Worm (Caenorhabditis elegans) whole organism, mixed stage, embryonic: ENCODE measurements around the gene Y105C5A.26.

ENCODE experiments used
- M03D4.4 ChIP-seq: sonication (generic microtip); optimal IDR thresholded peaks from 2 replicates; lab custom pipeline; 2017; ENCODE audit warnings: mild to moderate bottlenecking, missing genetic modification characterization, missing compliant biosample characterization
- bed-3 ChIP-seq: fragments of 200-800 bp; sonication (Bioruptor generic); optimal IDR thresholded peaks from 3 replicates; lab custom pipeline; 2018; ENCODE audit warnings: mild to moderate bottlenecking, missing genetic modification characterization, moderate library complexity, missing compliant biosample characterization
- blmp-1 ChIP-seq: fragments of 150-350 bp; optimal IDR thresholded peaks from 2 replicates; lab custom pipeline; 2014; ENCODE audit warnings: missing biosample characterization, missing genetic modification characterization
- ceh-39 ChIP-seq: fragments of 150-350 bp; optimal IDR thresholded peaks from 2 replicates; lab custom pipeline; 2014; ENCODE audit warnings: missing biosample characterization, missing genetic modification characterization
- ceh-43 ChIP-seq: fragments of 200-800 bp; sonication (Bioruptor generic); optimal IDR thresholded peaks from 2 replicates; lab custom pipeline; 2018; ENCODE audit warnings: mild to moderate bottlenecking, missing genetic modification characterization, moderate library complexity, missing compliant biosample characterization
- ceh-83 ChIP-seq: fragments of 200-800 bp; sonication (Bioruptor generic); optimal IDR thresholded peaks from 2 replicates; lab custom pipeline; 2018; ENCODE audit warnings: mild to moderate bottlenecking, missing genetic modification characterization, missing compliant biosample characterization
- ces-1 ChIP-seq: fragments of 150-350 bp; optimal IDR thresholded peaks from 2 replicates; lab custom pipeline; 2014; ENCODE audit warnings: missing biosample characterization, missing genetic modification reagents, missing genetic modification characterization
- cnd-1 ChIP-seq: fragments of 200-800 bp; sonication (Bioruptor generic); optimal IDR thresholded peaks from 2 replicates; lab custom pipeline; 2018; ENCODE audit warnings: mild to moderate bottlenecking, missing genetic modification characterization, missing compliant biosample characterization
- elt-1 ChIP-seq: sonication (generic microtip); optimal IDR thresholded peaks from 2 replicates; lab custom pipeline; 2017; ENCODE audit warnings: missing genetic modification characterization, mild to moderate bottlenecking, missing compliant biosample characterization, antibody characterized with exemption, moderate library complexity, borderline replicate concordance; ENCODE audit not compliant: insufficient read depth
- flh-1 ChIP-seq: fragments of 200-800 bp; sonication (Bioruptor generic); optimal IDR thresholded peaks from 2 replicates; lab custom pipeline; 2018; ENCODE audit warnings: mild to moderate bottlenecking, missing genetic modification characterization, moderate library complexity, missing compliant biosample characterization
- ham-2 ChIP-seq: fragments of 200-800 bp; sonication (Bioruptor generic); optimal IDR thresholded peaks from 2 replicates; lab custom pipeline; 2018; ENCODE audit warnings: mild to moderate bottlenecking, missing genetic modification characterization, missing compliant biosample characterization
- hlh-1 ChIP-seq: fragments of 150-350 bp; optimal IDR thresholded peaks from 2 replicates; lab custom pipeline; 2014; ENCODE audit warnings: missing biosample characterization, missing genetic modification reagents, missing genetic modification characterization
- lsy-2 ChIP-seq: fragments of 150-350 bp; optimal IDR thresholded peaks from 2 replicates; lab custom pipeline; 2014; ENCODE audit warnings: missing biosample characterization, missing genetic modification characterization
- mab-5 ChIP-seq: fragments of 150-350 bp; optimal IDR thresholded peaks from 2 replicates; lab custom pipeline; 2014; ENCODE audit warnings: missing biosample characterization, missing genetic modification characterization
- mep-1 ChIP-seq: fragments of 150-350 bp; optimal IDR thresholded peaks from 2 replicates; lab custom pipeline; 2017; ENCODE audit warnings: missing biosample characterization, missing genetic modification reagents, missing genetic modification characterization, inconsistent platforms
- mls-2 ChIP-seq: sonication (generic microtip); optimal IDR thresholded peaks from 2 replicates; lab custom pipeline; 2016; ENCODE audit warnings: mild to moderate bottlenecking, missing genetic modification characterization, moderate library complexity, missing compliant biosample characterization
- nhr-12 ChIP-seq: fragments of 150-350 bp; optimal IDR thresholded peaks from 2 replicates; lab custom pipeline; 2014; ENCODE audit warnings: missing biosample characterization, missing genetic modification characterization
- nhr-2 ChIP-seq: fragments of 150-350 bp; optimal IDR thresholded peaks from 2 replicates; lab custom pipeline; 2014; ENCODE audit warnings: missing biosample characterization, missing genetic modification characterization
- nhr-28 ChIP-seq: fragments of 150-350 bp; optimal IDR thresholded peaks from 2 replicates; lab custom pipeline; 2014; ENCODE audit warnings: missing biosample characterization, missing genetic modification characterization
- nhr-76 ChIP-seq: sonication (generic microtip); optimal IDR thresholded peaks from 2 replicates; lab custom pipeline; 2017; ENCODE audit warnings: missing biosample characterization, missing genetic modification characterization
- pha-4 ChIP-seq: fragments of 150-350 bp; optimal IDR thresholded peaks from 2 replicates; lab custom pipeline; 2018; ENCODE audit warnings: missing biosample characterization, missing genetic modification reagents, missing genetic modification characterization
- sem-2 ChIP-seq: fragments of 200-800 bp; sonication (Bioruptor generic); optimal IDR thresholded peaks from 2 replicates; lab custom pipeline; 2018; ENCODE audit warnings: mild to moderate bottlenecking, missing genetic modification characterization, missing compliant biosample characterization
- snpc-4 ChIP-seq: fragments of 150-350 bp; optimal IDR thresholded peaks from 2 replicates; lab custom pipeline; 2014; ENCODE audit warnings: missing biosample characterization, missing genetic modification characterization
- sptf-1 ChIP-seq: sonication (generic microtip); optimal IDR thresholded peaks from 2 replicates; lab custom pipeline; 2017; ENCODE audit warnings: mild to moderate bottlenecking, missing genetic modification characterization, moderate library complexity, missing compliant biosample characterization
- tbx-8 ChIP-seq: fragments of 200-800 bp; sonication (Bioruptor generic); optimal IDR thresholded peaks from 2 replicates; lab custom pipeline; 2018; ENCODE audit warnings: mild to moderate bottlenecking, missing genetic modification characterization, moderate library complexity, missing compliant biosample characterization
- unc-39 ChIP-seq: fragments of 150-350 bp; optimal IDR thresholded peaks from 2 replicates; lab custom pipeline; 2014; ENCODE audit warnings: missing biosample characterization, missing genetic modification characterization
- unc-62 ChIP-seq: fragments of 150-350 bp; optimal IDR thresholded peaks from 2 replicates; lab custom pipeline; 2014; ENCODE audit warnings: missing biosample characterization, missing genetic modification reagents, missing genetic modification characterization
- ztf-11 ChIP-seq: fragments of 150-350 bp; optimal IDR thresholded peaks from 2 replicates; lab custom pipeline; 2014; ENCODE audit warnings: missing biosample characterization, missing genetic modification characterization

The Y105C5A.26 gene

ce11 chrIV:15686233-15686632 is 4.9 kb upstream of the Y105C5A.26 start:
- no peak for TF ChIP-seq elt-1 (tag; lab: Kevin White, UChicago)
- TF ChIP-seq, all 35 proteins: peak for 0

DNA sequence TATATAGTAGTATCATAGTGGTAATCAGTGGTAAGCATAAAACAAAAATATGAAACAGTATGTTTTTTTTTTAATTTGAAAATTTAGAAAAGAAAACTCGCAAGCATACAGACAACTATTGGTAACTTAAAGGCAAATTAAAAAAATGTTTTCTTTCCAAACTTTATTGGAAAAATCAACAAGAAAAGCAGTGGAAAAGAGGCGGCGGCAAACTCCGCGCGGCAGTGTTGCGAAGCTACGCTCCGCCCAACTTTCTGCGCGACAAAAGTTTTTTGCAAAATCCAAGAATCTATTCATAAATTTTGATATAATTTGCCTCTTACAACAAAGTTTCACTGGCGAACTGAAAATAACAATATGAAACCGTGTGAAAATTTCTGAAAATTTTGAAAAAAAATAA is 3.2 kb upstream of the Y105C5A.26 start:
- no peak for TF ChIP-seq snpc-4
- TF ChIP-seq bed-3 (GFP tag; lab: Kevin White, UChicago): no peak
- TF ChIP-seq lsy-2 (tag; lab: Kevin White, UChicago): no peak
- TF ChIP-seq ceh-43 (GFP tag; lab: Kevin White, UChicago): no peak
- TF ChIP-seq tbx-8 (GFP tag; lab: Kevin White, UChicago): no peak
- no peak for TF ChIP-seq nhr-76 (tag; lab: Kevin White, UChicago)
- no peak for TF ChIP-seq nhr-28 (tag; lab: Kevin White, UChicago)
- TF ChIP-seq ztf-11 (tag; lab: Kevin White, UChicago): no peak
- TF ChIP-seq unc-39 (tag; lab: Kevin White, UChicago): no peak
- no peak for TF ChIP-seq nhr-2 (tag; lab: Kevin White, UChicago)
- no peak for TF ChIP-seq hlh-1 (tag; lab: Kevin White, UChicago)
- no peak for TF ChIP-seq M03D4.4
- TF ChIP-seq sem-2 (GFP tag; lab: Kevin White, UChicago): no peak
- no peak for TF ChIP-seq cnd-1 (tag; lab: Kevin White, UChicago)
- TF ChIP-seq unc-62 (GFP tag; lab: Kevin White, UChicago): no peak
- no peak for TF ChIP-seq mls-2 (tag; lab: Kevin White, UChicago)
- no peak for TF ChIP-seq mep-1 (tag; lab: Kevin White, UChicago)
- TF ChIP-seq, all 35 proteins: peak for 0

- TF ChIP-seq nhr-76 (tag; lab: Kevin White, UChicago): no peak
- no peak for TF ChIP-seq nhr-2 (tag; lab: Kevin White, UChicago)
- TF ChIP-seq, all 35 proteins: peak for 0
These were observed 8.4 kb downstream of the Y105C5A.26 start for ce11 chrIV:15672994-15673393.

ce11 chrIV:15658444-15658843 is 22.9 kb downstream of the Y105C5A.26 start:
- TF ChIP-seq nhr-12 (no peak), cnd-1 (tag; lab: Kevin White, UChicago) (no peak), sem-2 (GFP tag; lab: Kevin White, UChicago) (no peak), ceh-39 (tag; lab: Kevin White, UChicago) (no peak), mab-5 (tag; lab: Kevin White, UChicago) (no peak), nhr-2 (tag; lab: Kevin White, UChicago) (no peak), elt-1 (tag; lab: Kevin White, UChicago) (no peak), M03D4.4 (no peak), mep-1 (tag; lab: Kevin White, UChicago) (no peak), ceh-83 (no peak), unc-62 (GFP tag; lab: Kevin White, UChicago) (no peak), sptf-1 (tag; lab: Kevin White, UChicago) (no peak), ham-2 (GFP tag; lab: Kevin White, UChicago) (no peak), bed-3 (GFP tag; lab: Kevin White, UChicago) (no peak), ces-1 (GFP tag; lab: Kevin White, UChicago) (no peak), ceh-43 (GFP tag; lab: Kevin White, UChicago) (no peak), flh-1 (no peak), blmp-1 (tag; lab: Kevin White, UChicago) (no peak), pha-4 (no peak)

- TF ChIP-seq unc-62 (GFP tag; lab: Kevin White, UChicago) (peak; percentile 16), ceh-39 (tag; lab: Kevin White, UChicago) (no peak), nhr-2 (tag; lab: Kevin White, UChicago) (peak; percentile 12), unc-39 (tag; lab: Kevin White, UChicago) (no peak), bed-3 (GFP tag; lab: Kevin White, UChicago) (no peak)
These were observed 33.1 kb downstream of the Y105C5A.26 start for ce11 chrIV:15648245-15648644.
